Worm (Caenorhabditis elegans): ENCODE data around the gene C24H12.8.

DNA sequence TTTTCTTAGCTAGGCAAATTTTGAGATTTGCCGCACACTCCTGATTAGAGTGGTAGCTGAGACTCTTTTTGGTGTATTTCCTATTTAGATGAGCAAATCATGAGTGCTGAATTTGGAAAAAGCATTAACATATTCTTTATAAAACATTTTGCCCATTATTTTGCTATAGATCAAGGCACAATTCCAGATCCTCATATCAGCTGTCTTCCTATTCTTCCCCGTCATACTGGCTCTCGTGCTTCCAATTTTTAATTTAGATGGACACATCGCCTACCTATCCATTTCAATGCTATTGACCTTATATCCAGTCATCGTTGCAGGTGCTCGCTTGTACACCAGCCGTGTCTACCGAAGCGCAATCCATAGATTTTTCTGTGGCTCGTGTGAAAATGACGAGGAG lies 43.1 kb downstream of the C24H12.8 start, which contains the start of gene C03H5.7:
- TF ChIP-seq nhr-76 (tag; optimal IDR thresholded peaks at IDR 0.05) (no peak), mep-1 (tag; optimal IDR thresholded peaks at IDR 0.05) (no peak), pax-3 (tag; optimal IDR thresholded peaks at IDR 0.05) (no peak), ztf-4 (tag; optimal IDR thresholded peaks at IDR 0.05) (no peak), nhr-237 (tag; optimal IDR thresholded peaks at IDR 0.05) (no peak), jun-1 (tag; optimal IDR thresholded peaks at IDR 0.05) (no peak), pqm-1 (tag; optimal IDR thresholded peaks at IDR 0.05) (no peak), rnt-1 (tag; optimal IDR thresholded peaks at IDR 0.05) (no peak), ceh-82 (tag; optimal IDR thresholded peaks at IDR 0.05) (no peak), snpc-4 (tag; optimal IDR thresholded peaks at IDR 0.05) (no peak), egl-13 (tag; optimal IDR thresholded peaks at IDR 0.05) (no peak), mdl-1 (tag; optimal IDR thresholded peaks at IDR 0.05) (no peak), nhr-77 (tag; optimal IDR thresholded peaks at IDR 0.05) (no peak), nhr-11 (tag; optimal IDR thresholded peaks at IDR 0.05) (no peak)

Data from whole organism, L1 larva.